Worm (Caenorhabditis elegans) whole organism, L4 larva: ENCODE results near the gene tgt-1.
A peak's percentile ranks its signal among the peaks of the same experiment; 100 is the strongest.

Source experiments
- F10B5.3 ChIP-seq: sonication (generic microtip); optimal IDR thresholded peaks from 2 replicates; lab custom pipeline; 2016; ENCODE audit warnings: mild to moderate bottlenecking, missing genetic modification characterization, missing compliant biosample characterization
- T26A8.4 ChIP-seq: fragments of 200-800 bp; sonication (Bioruptor generic); IDR thresholded peaks from 2 replicates; pipeline ENCODE4 v1.3.6; 2022; ENCODE audit warnings: missing genetic modification characterization, missing compliant biosample characterization
- Y5F2A.4 ChIP-seq: fragments of 200-800 bp; sonication (Bioruptor generic); optimal IDR thresholded peaks from 2 replicates; lab custom pipeline; 2018; ENCODE audit warnings: mild to moderate bottlenecking, missing genetic modification characterization, missing compliant biosample characterization
- Y75B8A.6 ChIP-seq: fragments of 200-800 bp; sonication (Bioruptor generic); IDR thresholded peaks from 2 replicates; pipeline ENCODE4 v1.3.6; 2022; ENCODE audit warnings: missing genetic modification reagents, missing genetic modification characterization, missing compliant biosample characterization
- aha-1 ChIP-seq: fragments of 150-350 bp; peaks from one replicate; lab custom pipeline; 2014; ENCODE audit warnings: missing biosample characterization, missing genetic modification characterization
- aly-2 ChIP-seq: sonication (generic microtip); optimal IDR thresholded peaks from 2 replicates; lab custom pipeline; 2018; ENCODE audit warnings: missing biosample characterization, missing genetic modification characterization
- arid-1 ChIP-seq: fragments of 200-800 bp; sonication (Bioruptor generic); conservative IDR thresholded peaks from 2 replicates; pipeline ENCODE4 v1.3.6; 2022; ENCODE audit warnings: missing genetic modification reagents, missing genetic modification characterization, missing compliant biosample characterization
- ctbp-1 ChIP-seq: fragments of 200-800 bp; sonication (Bioruptor generic); IDR thresholded peaks from 2 replicates; pipeline ENCODE4 v1.3.6; 2022; ENCODE audit warnings: missing genetic modification reagents, missing genetic modification characterization, missing compliant biosample characterization
- dmd-8 ChIP-seq: fragments of 200-800 bp; sonication (Bioruptor generic); IDR thresholded peaks from 2 replicates; pipeline ENCODE4 v1.3.6; 2022; ENCODE audit warnings: missing genetic modification characterization, missing compliant biosample characterization
- duxl-1 ChIP-seq: sonication (generic microtip); optimal IDR thresholded peaks from 2 replicates; lab custom pipeline; 2016; ENCODE audit warnings: mild to moderate bottlenecking, missing genetic modification characterization, moderate library complexity, missing compliant biosample characterization; ENCODE audit not compliant: poor library complexity
- dve-1 ChIP-seq: sonication (generic microtip); optimal IDR thresholded peaks from 2 replicates; lab custom pipeline; 2017; ENCODE audit warnings: antibody characterized with exemption, mild to moderate bottlenecking, missing genetic modification characterization, missing compliant biosample characterization; ENCODE audit not compliant: insufficient read depth
- fos-1 ChIP-seq: fragments of 150-350 bp; optimal IDR thresholded peaks from 2 replicates; lab custom pipeline; 2014; ENCODE audit warnings: missing biosample characterization, missing genetic modification characterization
- hlh-30 ChIP-seq: sonication (generic microtip); optimal IDR thresholded peaks from 2 replicates; lab custom pipeline; 2017; ENCODE audit warnings: antibody characterized with exemption, mild to moderate bottlenecking, missing genetic modification characterization, missing compliant biosample characterization; ENCODE audit not compliant: insufficient read depth
- lin-15B ChIP-seq: fragments of 150-350 bp; sonication (generic microtip); optimal IDR thresholded peaks from 3 replicates; lab custom pipeline; 2014; ENCODE audit warnings: missing biosample characterization, missing genetic modification characterization
- lin-29 ChIP-seq: fragments of 200-800 bp; sonication (Bioruptor generic); IDR thresholded peaks from 2 replicates; pipeline ENCODE4 v1.3.6; 2022; ENCODE audit warnings: missing genetic modification reagents, missing genetic modification characterization, missing compliant biosample characterization
- madf-5 ChIP-seq, 2 experiments: fragments of 200-800 bp; sonication (Bioruptor generic); IDR thresholded peaks; 2 replicates each; pipeline ENCODE4 v1.3.6; 2022; ENCODE audit warnings: missing compliant biosample characterization in 2 of 2, missing genetic modification characterization in 2 of 2
- mdl-1 ChIP-seq, 2 experiments: fragments of 150-350 bp in 1 of 2; sonication (generic microtip) in 1 of 2; optimal IDR thresholded peaks; 2 replicates each; lab custom pipeline; 2014 to 2017; ENCODE audit warnings: missing biosample characterization in 2 of 2, missing genetic modification characterization in 2 of 2
- mxl-2 ChIP-seq: fragments of 200-800 bp; sonication (Bioruptor generic); conservative IDR thresholded peaks from 2 replicates; pipeline ENCODE4 v1.3.6; 2022; ENCODE audit warnings: missing genetic modification reagents, missing genetic modification characterization, missing compliant biosample characterization
- nhr-10 ChIP-seq: fragments of 150-350 bp; optimal IDR thresholded peaks from 2 replicates; lab custom pipeline; 2014; ENCODE audit warnings: missing biosample characterization, missing genetic modification characterization
- nhr-11 ChIP-seq: fragments of 150-350 bp; optimal IDR thresholded peaks from 2 replicates; lab custom pipeline; 2014; ENCODE audit warnings: missing biosample characterization, missing genetic modification characterization
- nhr-25 ChIP-seq: sonication (generic microtip); optimal IDR thresholded peaks from 2 replicates; lab custom pipeline; 2017; ENCODE audit warnings: missing genetic modification characterization, mild to moderate bottlenecking, missing compliant biosample characterization, antibody characterized with exemption, moderate library complexity, borderline replicate concordance; ENCODE audit not compliant: insufficient read depth
- nhr-41 ChIP-seq: fragments of 200-800 bp; sonication (Bioruptor generic); IDR thresholded peaks from 2 replicates; pipeline ENCODE4 v1.3.6; 2022; ENCODE audit warnings: missing genetic modification reagents, missing genetic modification characterization, missing compliant biosample characterization
- nhr-42 ChIP-seq: fragments of 200-800 bp; sonication (Bioruptor generic); IDR thresholded peaks from 2 replicates; pipeline ENCODE4 v1.3.6; 2022; ENCODE audit warnings: missing genetic modification characterization, missing compliant biosample characterization
- nhr-76 ChIP-seq: fragments of 150-350 bp; optimal IDR thresholded peaks from 2 replicates; lab custom pipeline; 2014; ENCODE audit warnings: missing biosample characterization, missing genetic modification characterization
- pqm-1 ChIP-seq: sonication (generic microtip); optimal IDR thresholded peaks from 2 replicates; lab custom pipeline; 2017; ENCODE audit warnings: missing biosample characterization, missing genetic modification characterization
- saeg-2 ChIP-seq: fragments of 200-800 bp; sonication (Bioruptor generic); IDR thresholded peaks from 2 replicates; pipeline ENCODE4 v1.3.6; 2022; ENCODE audit warnings: missing genetic modification reagents, missing genetic modification characterization, missing compliant biosample characterization
- skn-1 ChIP-seq: fragments of 150-350 bp; optimal IDR thresholded peaks from 2 replicates; lab custom pipeline; 2014; ENCODE audit warnings: missing biosample characterization, missing genetic modification characterization
- spr-1 ChIP-seq: sonication (generic microtip); optimal IDR thresholded peaks from 2 replicates; lab custom pipeline; 2016; ENCODE audit warnings: mild to moderate bottlenecking, missing genetic modification characterization, missing compliant biosample characterization
- tag-97 ChIP-seq: fragments of 200-800 bp; sonication (Bioruptor generic); IDR thresholded peaks from 2 replicates; pipeline ENCODE4 v1.3.6; 2022; ENCODE audit warnings: missing genetic modification characterization, missing compliant biosample characterization
- tra-1 ChIP-seq: fragments of 200-800 bp; sonication (Bioruptor generic); IDR thresholded peaks from 2 replicates; pipeline ENCODE4 v1.3.6; 2022; ENCODE audit warnings: missing genetic modification reagents, missing genetic modification characterization, missing compliant biosample characterization
- unc-130 ChIP-seq: sonication (generic microtip); optimal IDR thresholded peaks from 2 replicates; lab custom pipeline; 2016; ENCODE audit warnings: missing genetic modification reagents, missing genetic modification characterization, missing compliant biosample characterization
- unc-39 ChIP-seq: sonication (generic microtip); optimal IDR thresholded peaks from 2 replicates; lab custom pipeline; 2017; ENCODE audit warnings: missing biosample characterization, missing genetic modification characterization
- unc-62 ChIP-seq, 3 experiments: fragments of 150-350 bp in 1 of 3; sonication (generic microtip); optimal IDR thresholded peaks in 2 of 3; peaks in 1 of 3; 1 replicate in 1 of 3; 2 replicates in 2 of 3; lab custom pipeline; 2014 to 2017; ENCODE audit warnings: missing biosample characterization in 3 of 3, missing genetic modification characterization in 3 of 3, missing genetic modification reagents in 3 of 3, missing genotype in 1 of 3
- vab-7 ChIP-seq: fragments of 200-800 bp; sonication (Bioruptor generic); IDR thresholded peaks from 2 replicates; pipeline ENCODE4 v1.3.6; 2022; ENCODE audit warnings: missing genetic modification reagents, missing genetic modification characterization, missing compliant biosample characterization
- zfp-2 ChIP-seq: sonication (generic microtip); optimal IDR thresholded peaks from 2 replicates; lab custom pipeline; 2016; ENCODE audit warnings: mild to moderate bottlenecking, missing genetic modification characterization, missing compliant biosample characterization
- zip-11 ChIP-seq: fragments of 200-800 bp; sonication (Bioruptor generic); IDR thresholded peaks from 2 replicates; pipeline ENCODE4 v1.3.6; 2022; ENCODE audit warnings: missing genetic modification characterization, missing compliant biosample characterization
- ztf-7 ChIP-seq: fragments of 150-350 bp; optimal IDR thresholded peaks from 2 replicates; lab custom pipeline; 2014; ENCODE audit warnings: missing biosample characterization, missing genetic modification characterization

Gene tgt-1

DNA sequence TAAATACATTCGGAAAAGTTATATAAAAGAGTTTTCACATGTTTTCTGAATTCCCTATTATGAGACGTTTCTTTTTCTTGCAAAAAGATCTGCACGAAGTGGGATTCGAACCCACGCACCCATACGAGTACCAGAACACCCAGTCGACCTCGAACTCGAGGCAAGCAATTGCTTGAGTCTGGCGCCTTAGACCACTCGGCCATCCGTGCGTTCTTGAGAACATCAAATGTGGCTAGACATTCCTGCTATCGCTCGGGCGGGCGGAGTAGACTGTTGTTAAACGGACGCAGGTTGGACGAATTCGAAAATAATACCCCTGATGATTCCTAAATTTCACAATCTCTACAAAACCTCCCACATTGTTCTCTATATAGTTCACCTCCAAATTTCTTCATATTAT is 31.2 kb downstream of the tgt-1 start (continued):
- no peak for TF ChIP-seq nhr-25 (tag; lab: Kevin White, UChicago)
- TF ChIP-seq nhr-41 (GFP tag; lab: Robert Waterston, UW): 0 out of 2 replicates have a peak, but pooled peaks have one; percentile 38
- TF ChIP-seq ctbp-1 (GFP tag; lab: Robert Waterston, UW): 0 out of 2 replicates have a peak, but pooled peaks have one; percentile 62
- no peak for TF ChIP-seq madf-5 (GFP tag; IDR thresholded peaks at IDR 0.05; lab: Robert Waterston, UW)
- no peak for TF ChIP-seq lin-29 (GFP tag; lab: Robert Waterston, UW)
- TF ChIP-seq duxl-1 (tag; lab: Kevin White, UChicago): peak; percentile 63
- TF ChIP-seq tag-97: no peak
- peak; percentile 39 for TF ChIP-seq spr-1 (tag; lab: Kevin White, UChicago)
- TF ChIP-seq unc-39: no peak
- TF ChIP-seq aly-2 (tag; lab: Kevin White, UChicago): no peak
- no peak for TF ChIP-seq unc-130 (GFP tag; lab: Kevin White, UChicago)
- TF ChIP-seq fos-1 (tag; lab: Kevin White, UChicago): no peak
- TF ChIP-seq Y5F2A.4 (GFP tag; lab: Kevin White, UChicago): no peak
- peak; percentile 87; the same call in 1 of the 2 replicates for TF ChIP-seq dmd-8 (GFP tag; lab: Robert Waterston, UW)
- peak; percentile 60 for TF ChIP-seq hlh-30 (tag; lab: Kevin White, UChicago)
- TF ChIP-seq arid-1 (GFP tag; lab: Robert Waterston, UW): peak; percentile 71
- TF ChIP-seq dve-1: peak; percentile 31
- no peak for TF ChIP-seq Y75B8A.6 (GFP tag; lab: Robert Waterston, UW)

DNA sequence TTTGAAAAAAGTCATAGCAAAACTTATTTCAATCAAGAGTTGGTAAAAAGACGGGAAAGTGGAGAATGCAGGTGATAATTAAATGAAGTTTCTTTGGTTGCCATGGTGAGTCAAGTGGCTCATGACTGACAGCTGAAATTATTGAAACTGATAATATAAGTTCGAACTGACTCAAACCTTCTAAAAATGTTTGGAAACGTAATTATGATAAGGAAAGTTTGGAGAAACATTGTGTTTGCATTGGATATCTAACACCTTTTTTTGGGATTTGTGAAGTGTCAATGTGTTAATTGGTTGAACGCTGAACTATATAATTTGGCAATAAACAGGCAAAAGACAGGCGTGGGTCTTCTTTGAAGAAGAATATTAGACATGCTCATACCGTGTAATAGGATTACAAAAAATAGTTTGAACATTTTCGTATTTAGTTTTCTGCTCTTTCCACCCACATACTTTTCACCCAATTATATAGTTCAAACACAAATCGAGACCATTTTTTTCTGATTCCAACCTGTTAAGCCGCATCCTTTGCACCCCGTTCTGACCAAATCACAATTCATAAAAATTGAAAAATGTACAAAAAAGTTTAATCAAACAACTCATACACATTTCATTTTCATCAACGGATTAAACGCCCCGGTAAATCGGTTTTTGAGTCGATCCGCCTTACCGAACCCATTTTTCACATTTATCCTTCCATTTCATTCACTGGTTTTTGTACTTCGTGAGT is 34.1 kb downstream of the tgt-1 start, which contains the start of the genes srlf-33 and srlf-32:
srlf-33 (minus strand) TSS at position 101 of the 730 bp plus-strand sequence.
srlf-32 (plus strand) TSS at position 680 of the 730 bp plus-strand sequence.
- TF ChIP-seq aha-1 (tag; lab: Kevin White, UChicago) (peak; percentile 63), tag-97 (no peak)

DNA sequence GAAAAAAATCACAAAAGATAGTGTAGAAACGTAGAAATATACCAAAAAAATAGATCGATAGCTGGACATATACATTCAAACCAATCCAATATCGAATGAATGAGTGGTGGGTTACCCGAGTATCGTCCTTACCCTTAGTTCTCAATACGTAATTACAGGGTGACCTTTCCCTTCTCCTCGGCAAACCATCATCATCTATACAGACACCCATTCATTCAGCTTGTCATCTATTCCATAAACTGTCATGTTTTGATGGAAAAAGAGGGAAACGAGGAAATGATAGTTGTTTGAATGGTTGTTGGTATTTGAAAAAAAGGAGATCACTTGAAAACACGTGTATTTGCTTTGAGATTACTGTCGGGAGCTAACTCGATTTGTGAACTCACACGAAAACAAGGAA is 35.5 kb downstream of the tgt-1 start:
- TF ChIP-seq unc-62 (GFP tag; optimal IDR thresholded peaks at IDR 0.05 in 1 of 2; lab: Kevin White, UChicago) (peak in 1 of 2 experiments; percentile 62), unc-62 (tag; optimal IDR thresholded peaks at IDR 0.05; lab: Kevin White, UChicago) (no peak), zip-11 (no peak), mxl-2 (GFP tag; lab: Robert Waterston, UW) (no peak), aha-1 (tag; lab: Kevin White, UChicago) (peak; percentile 82), unc-39 (no peak), zfp-2 (tag; lab: Kevin White, UChicago) (no peak), nhr-76 (tag; lab: Kevin White, UChicago) (no peak), nhr-42 (no peak), F10B5.3 (tag; lab: Kevin White, UChicago) (no peak), vab-7 (GFP tag; lab: Robert Waterston, UW) (no peak), ztf-7 (tag; lab: Kevin White, UChicago) (no peak), saeg-2 (no peak), tra-1 (GFP tag; lab: Robert Waterston, UW) (no peak), nhr-11 (no peak), lin-15B (no peak), nhr-25 (tag; lab: Kevin White, UChicago) (peak; percentile 31), tag-97 (no peak), pqm-1 (tag; lab: Kevin White, UChicago) (no peak), nhr-10 (tag; lab: Kevin White, UChicago) (no peak), skn-1 (tag; lab: Kevin White, UChicago) (no peak), T26A8.4 (no peak), madf-5 (GFP tag; IDR thresholded peaks at IDR 0.05; lab: Robert Waterston, UW) (no peak), mdl-1 (tag; optimal IDR thresholded peaks at IDR 0.05; lab: Kevin White, UChicago) (no peak)
